Fruit fly (Drosophila melanogaster) whole organism, embryonic: ENCODE data around the gene Cnep1r2.
A peak's percentile ranks its signal among the peaks of the same experiment; 100 is the strongest.

Experiments
- CG10431 ChIP-seq: fragments of 200-800 bp; sonication (Bioruptor generic); optimal IDR thresholded peaks from 3 replicates; lab custom pipeline; 2018; ENCODE audit warnings: missing biosample characterization, mild to moderate bottlenecking, missing genetic modification characterization
- CG12299 ChIP-seq: fragments of 200-800 bp; sonication (Bioruptor generic); optimal IDR thresholded peaks from 2 replicates; lab custom pipeline; 2018; ENCODE audit warnings: missing biosample characterization, mild to moderate bottlenecking, missing genetic modification characterization
- CG12769 ChIP-seq: fragments of 200-800 bp; sonication (Bioruptor generic); optimal IDR thresholded peaks from 2 replicates; lab custom pipeline; 2019; ENCODE audit warnings: missing biosample characterization, mild to moderate bottlenecking, missing genetic modification characterization, moderate library complexity
- CG13894 ChIP-seq: fragments of 200-800 bp; sonication (Bioruptor generic); optimal IDR thresholded peaks from 3 replicates; lab custom pipeline; 2018; ENCODE audit warnings: missing biosample characterization, mild to moderate bottlenecking, missing genetic modification characterization, moderate library complexity
- CG14014 ChIP-seq: fragments of 200-800 bp; sonication (Bioruptor generic); IDR thresholded peaks from 2 replicates; pipeline ENCODE4 v1.3.6; 2022; ENCODE audit warnings: missing biosample characterization, missing genetic modification characterization
- CG2678 ChIP-seq: fragments of 200-800 bp; sonication (Bioruptor generic); optimal IDR thresholded peaks from 3 replicates; lab custom pipeline; 2019; ENCODE audit warnings: missing biosample characterization, mild to moderate bottlenecking, missing genetic modification characterization, moderate library complexity
- CG4360 ChIP-seq: fragments of 200-800 bp; sonication (Bioruptor generic); IDR thresholded peaks from 2 replicates; pipeline ENCODE4 v1.3.6; 2022; ENCODE audit warnings: missing biosample characterization, missing genetic modification characterization
- CG4617 ChIP-seq: fragments of 200-800 bp; sonication (Bioruptor generic); optimal IDR thresholded peaks from 3 replicates; lab custom pipeline; 2016; ENCODE audit warnings: missing biosample characterization, missing genetic modification characterization, borderline replicate concordance
- CG6175 ChIP-seq: fragments of 200-800 bp; sonication (Bioruptor generic); IDR thresholded peaks from 3 replicates; pipeline ENCODE4 v1.3.6; 2022; ENCODE audit warnings: missing biosample characterization, missing genetic modification characterization
- CG7556 ChIP-seq: fragments of 200-800 bp; sonication (Bioruptor generic); optimal IDR thresholded peaks from 2 replicates; lab custom pipeline; 2017; ENCODE audit warnings: missing biosample characterization, mild to moderate bottlenecking, missing genetic modification characterization
- CG7963 ChIP-seq: fragments of 200-800 bp; sonication (Bioruptor generic); IDR thresholded peaks from 3 replicates; pipeline ENCODE4 v1.3.6; 2022; ENCODE audit warnings: missing biosample characterization, missing genetic modification characterization; ENCODE audit not compliant: partially characterized antibody
- CG8089 ChIP-seq: fragments of 200-800 bp; sonication (Bioruptor generic); optimal IDR thresholded peaks from 3 replicates; lab custom pipeline; 2016; ENCODE audit warnings: missing biosample characterization, missing genetic modification characterization
- CG9817 ChIP-seq: fragments of 200-800 bp; sonication (Bioruptor generic); optimal IDR thresholded peaks from 2 replicates; lab custom pipeline; 2018; ENCODE audit warnings: missing biosample characterization, mild to moderate bottlenecking, missing genetic modification characterization, moderate library complexity
- CHES-1-like ChIP-seq: fragments of 200-800 bp; sonication (Bioruptor generic); optimal IDR thresholded peaks from 2 replicates; lab custom pipeline; 2016; ENCODE audit warnings: missing biosample characterization, missing genetic modification characterization
- CTCF ChIP-seq: fragments of 200-800 bp; sonication (Bioruptor generic); optimal IDR thresholded peaks from 2 replicates; lab custom pipeline; 2017; ENCODE audit warnings: missing biosample characterization, mild to moderate bottlenecking, missing genetic modification characterization, moderate library complexity
- D19A ChIP-seq: fragments of 200-800 bp; optimal IDR thresholded peaks from 3 replicates; lab custom pipeline; 2019; ENCODE audit warnings: missing biosample characterization, mild to moderate bottlenecking, missing genetic modification characterization, moderate library complexity
- Dip2 ChIP-seq: fragments of 200-800 bp; sonication (Bioruptor generic); IDR thresholded peaks from 2 replicates; pipeline ENCODE4 v1.3.6; 2022; ENCODE audit warnings: missing biosample characterization, missing genetic modification characterization
- Doc2 ChIP-seq: fragments of 200-800 bp; sonication (Bioruptor generic); IDR thresholded peaks from 2 replicates; pipeline ENCODE4 v1.3.6; 2022; ENCODE audit warnings: missing biosample characterization, missing genetic modification characterization
- Elba2 ChIP-seq: fragments of 200-800 bp; sonication (Bioruptor generic); optimal IDR thresholded peaks from 3 replicates; lab custom pipeline; 2016; ENCODE audit warnings: missing biosample characterization, missing genetic modification characterization
- Lhr ChIP-seq: fragments of 200-800 bp; sonication (Bioruptor generic); optimal IDR thresholded peaks from 3 replicates; lab custom pipeline; 2017; ENCODE audit warnings: mild to moderate bottlenecking, missing biosample characterization, missing genetic modification reagents, missing genetic modification characterization
- Med ChIP-seq: fragments of 200-800 bp; sonication (Bioruptor generic); peaks from one replicate; lab custom pipeline; 2016; ENCODE audit warnings: missing biosample characterization, missing genetic modification characterization, mild to moderate bottlenecking, inconsistent platforms, moderate library complexity
- NFAT ChIP-seq: fragments of 200-800 bp; sonication (Bioruptor generic); IDR thresholded peaks from 2 replicates; pipeline ENCODE4 v1.3.6; 2022; ENCODE audit warnings: missing biosample characterization, missing genetic modification characterization
- Scr ChIP-seq: fragments of 200-800 bp; sonication (Bioruptor generic); IDR thresholded peaks from 2 replicates; pipeline ENCODE4 v1.3.6; 2022; ENCODE audit warnings: missing biosample characterization, missing genetic modification characterization; ENCODE audit not compliant: partially characterized antibody
- Sry-δ ChIP-seq: fragments of 200-800 bp; sonication (Bioruptor generic); optimal IDR thresholded peaks from 2 replicates; lab custom pipeline; 2016; ENCODE audit warnings: missing biosample characterization, missing genetic modification characterization
- Tbp ChIP-seq: fragments of >200 bp; optimal IDR thresholded peaks from 2 replicates; lab custom pipeline; 2018; ENCODE audit warnings: missing biosample characterization, missing genetic modification characterization
- Trl ChIP-seq, 3 experiments: fragments of >200 bp in 2 of 3; fragments of 200-800 bp in 1 of 3; sonication (Bioruptor generic) in 1 of 3; optimal IDR thresholded peaks; 2 replicates in 1 of 3; 3 replicates in 2 of 3; lab custom pipeline; 2016 to 2017; ENCODE audit warnings: missing biosample characterization in 1 of 3, missing genetic modification characterization in 1 of 3
- YL-1 ChIP-seq: fragments of 200-800 bp; sonication (Bioruptor generic); optimal IDR thresholded peaks from 3 replicates; lab custom pipeline; 2017; ENCODE audit warnings: missing biosample characterization, mild to moderate bottlenecking, missing genetic modification characterization
- abd-A ChIP-seq: fragments of 200-800 bp; sonication (Bioruptor generic); optimal IDR thresholded peaks from 3 replicates; lab custom pipeline; 2019; ENCODE audit warnings: missing biosample characterization, mild to moderate bottlenecking, missing genetic modification characterization, moderate library complexity
- ato ChIP-seq: fragments of 200-800 bp; sonication (Bioruptor generic); IDR thresholded peaks from 2 replicates; pipeline ENCODE4 v1.3.6; 2022; ENCODE audit warnings: missing biosample characterization, missing genetic modification characterization; ENCODE audit not compliant: partially characterized antibody
- bab2 ChIP-seq: fragments of 200-800 bp; sonication (Bioruptor generic); optimal IDR thresholded peaks from 2 replicates; lab custom pipeline; 2016; ENCODE audit warnings: missing biosample characterization, missing genetic modification characterization
- cg ChIP-seq: fragments of 200-800 bp; sonication (Bioruptor generic); optimal IDR thresholded peaks from 3 replicates; lab custom pipeline; 2019; ENCODE audit warnings: missing biosample characterization, mild to moderate bottlenecking, missing genetic modification characterization, moderate library complexity
- chinmo ChIP-seq: fragments of 200-800 bp; sonication (Bioruptor generic); IDR thresholded peaks from 4 replicates; pipeline ENCODE4 v1.3.6; 2022; ENCODE audit warnings: missing biosample characterization, missing genetic modification characterization; ENCODE audit not compliant: partially characterized antibody
- cwo ChIP-seq: fragments of 200-800 bp; sonication (Bioruptor generic); optimal IDR thresholded peaks from 3 replicates; lab custom pipeline; 2017; ENCODE audit warnings: missing biosample characterization, missing genetic modification characterization, mild to moderate bottlenecking, moderate library complexity, missing genetic modification reagents
- eve ChIP-seq, 2 experiments: fragments of >200 bp; optimal IDR thresholded peaks; 2 replicates each; lab custom pipeline; 2017; ENCODE audit warnings: missing biosample characterization in 2 of 2, missing genetic modification characterization in 2 of 2
- exex ChIP-seq: fragments of 200-800 bp; sonication (Bioruptor generic); optimal IDR thresholded peaks from 4 replicates; lab custom pipeline; 2018; ENCODE audit warnings: missing biosample characterization, mild to moderate bottlenecking, missing genetic modification characterization, moderate library complexity
- fru ChIP-seq: fragments of >200 bp; optimal IDR thresholded peaks from 2 replicates; lab custom pipeline; 2017
- nom ChIP-seq: fragments of 200-800 bp; sonication (Bioruptor generic); optimal IDR thresholded peaks from 2 replicates; lab custom pipeline; 2017; ENCODE audit warnings: missing biosample characterization, missing genetic modification characterization, mild to moderate bottlenecking, moderate library complexity, missing genetic modification reagents
- pnt ChIP-seq: fragments of 200-800 bp; sonication (Bioruptor generic); optimal IDR thresholded peaks from 3 replicates; lab custom pipeline; 2016; ENCODE audit warnings: missing biosample characterization, missing genetic modification characterization
- psq ChIP-seq: fragments of 200-800 bp; sonication (Bioruptor generic); optimal IDR thresholded peaks from 2 replicates; lab custom pipeline; 2017; ENCODE audit warnings: missing biosample characterization, missing genetic modification characterization
- sisA ChIP-seq: fragments of 200-800 bp; sonication (Bioruptor generic); IDR thresholded peaks from 2 replicates; pipeline ENCODE4 v1.3.6; 2022; ENCODE audit warnings: missing biosample characterization, missing genetic modification characterization
- sqz ChIP-seq: fragments of 200-800 bp; sonication (Bioruptor generic); optimal IDR thresholded peaks from 3 replicates; lab custom pipeline; 2018; ENCODE audit warnings: missing biosample characterization, mild to moderate bottlenecking, missing genetic modification characterization
- sug ChIP-seq: fragments of 200-800 bp; optimal IDR thresholded peaks from 2 replicates; lab custom pipeline; 2019; ENCODE audit warnings: missing biosample characterization, mild to moderate bottlenecking, missing genetic modification characterization, moderate library complexity
- tll ChIP-seq, 2 experiments: fragments of 200-800 bp in 1 of 2; fragments of >200 bp in 1 of 2; sonication (Bioruptor generic) in 1 of 2; optimal IDR thresholded peaks; 2 replicates each; lab custom pipeline; 2017 to 2019; ENCODE audit warnings: missing biosample characterization in 2 of 2, missing genetic modification characterization in 2 of 2, mild to moderate bottlenecking in 1 of 2, moderate library complexity in 1 of 2
- tup ChIP-seq: fragments of 200-800 bp; sonication (Bioruptor generic); optimal IDR thresholded peaks from 2 replicates; lab custom pipeline; 2016; ENCODE audit warnings: missing biosample characterization, mild to moderate bottlenecking, missing genetic modification characterization, moderate library complexity
- tx ChIP-seq: fragments of 200-800 bp; sonication (Bioruptor generic); optimal IDR thresholded peaks from 2 replicates; lab custom pipeline; 2016; ENCODE audit warnings: missing biosample characterization, missing genetic modification characterization
- unpg ChIP-seq: fragments of 200-800 bp; sonication (Bioruptor generic); optimal IDR thresholded peaks from 3 replicates; lab custom pipeline; 2018; ENCODE audit warnings: missing biosample characterization, mild to moderate bottlenecking, missing genetic modification characterization, moderate library complexity

Gene Cnep1r2

dm6 chr3L:10675635-10676393 is 37.9 kb downstream of the Cnep1r2 start (continued):
- TF ChIP-seq CG4360, result peak; percentile 51; the same call in 1 of the 2 replicates

DNA sequence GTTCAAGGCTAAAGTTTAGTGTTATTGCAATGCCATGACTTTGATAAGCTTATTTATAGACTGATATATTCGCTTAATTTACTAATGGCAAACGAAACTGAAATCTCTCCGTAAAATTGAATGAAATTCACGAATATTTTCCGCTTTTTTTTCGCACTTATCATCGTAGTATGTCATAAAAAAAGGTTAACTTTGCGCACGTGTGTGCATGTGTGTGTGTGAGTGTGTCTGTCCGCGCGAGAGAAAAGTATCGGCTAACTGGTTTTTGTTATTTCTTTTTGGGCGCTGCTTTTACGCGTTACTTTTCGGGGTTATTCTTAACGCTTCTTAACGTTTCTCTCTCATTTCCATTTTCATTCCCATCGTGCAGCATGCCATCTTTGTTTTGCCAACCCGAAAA is 39.9 kb downstream of the Cnep1r2 start:
- TF ChIP-seq tll (GFP tag; optimal IDR thresholded peaks at IDR 0.05; lab: Kevin White, UChicago) (peak in 1 of 2 experiments; percentile 17), CG14014 (no peak), ato (GFP tag; lab: Robert Waterston, UW) (no peak), CG13894 (peak; percentile 4), abd-A (tag; lab: Kevin White, UChicago) (peak; percentile 22), CG12769 (tag; lab: Kevin White, UChicago) (peak; percentile 33), chinmo (GFP tag; lab: Robert Waterston, UW) (peak; percentile 81; the same call in 1 of the 4 replicates), cg (GFP tag; lab: Kevin White, UChicago) (peak; percentile 54), YL-1 (GFP tag; lab: Kevin White, UChicago) (no peak), Scr (GFP tag; lab: Robert Waterston, UW) (0 out of 2 replicates have a peak, but pooled peaks have one; percentile 11), Tbp (no peak), Trl (optimal IDR thresholded peaks at IDR 0.05; lab: Kevin White, UChicago) (peak in 1 of 2 experiments; percentile 4), Trl (GFP tag; optimal IDR thresholded peaks at IDR 0.05; lab: Kevin White, UChicago) (no peak), exex (peak; percentile 5), sqz (GFP tag; lab: Kevin White, UChicago) (peak; percentile 47), fru (lab: Kevin White, UChicago) (no peak), cwo (peak; percentile 42), psq (GFP tag; lab: Kevin White, UChicago) (peak; percentile 9)

dm6 chr3L:10678545-10679067 is 40.7 kb downstream of the Cnep1r2 start:
- TF ChIP-seq CG9817 (tag; lab: Kevin White, UChicago), result peak; percentile 95
- peak; percentile 96 for TF ChIP-seq CG12299 (tag; lab: Kevin White, UChicago)
- peak; percentile 33 for TF ChIP-seq CTCF (GFP tag; lab: Kevin White, UChicago)
- TF ChIP-seq Sry-δ (GFP tag; lab: Kevin White, UChicago), result peak; percentile 46
- TF ChIP-seq CG4617 (GFP tag; lab: Kevin White, UChicago), result peak; percentile 39
- peak; percentile 99 for TF ChIP-seq CG7556
- peak in 1 of 2 experiments; percentile 94 for TF ChIP-seq eve (GFP tag; optimal IDR thresholded peaks at IDR 0.05; lab: Kevin White, UChicago)
- peak; percentile 84 for TF ChIP-seq tx (GFP tag; lab: Kevin White, UChicago)
- TF ChIP-seq D19A (tag; lab: Kevin White, UChicago), result peak; percentile 93
- TF ChIP-seq sug (tag; lab: Kevin White, UChicago), result peak; percentile 91
- peak; percentile 62 for TF ChIP-seq tup (GFP tag; lab: Kevin White, UChicago)
- peak; percentile 81 for TF ChIP-seq NFAT (GFP tag; lab: Robert Waterston, UW)
- TF ChIP-seq Elba2 (GFP tag; lab: Kevin White, UChicago), result peak; percentile 35
- TF ChIP-seq CG8089 (GFP tag; lab: Kevin White, UChicago), result peak; percentile 76
- no peak; the same call in 1 of the 2 replicates for TF ChIP-seq Dip2 (GFP tag; lab: Robert Waterston, UW)
- peak; percentile 91 for TF ChIP-seq sisA (GFP tag; lab: Robert Waterston, UW)
- peak; percentile 80 for TF ChIP-seq Lhr (GFP tag; lab: Kevin White, UChicago)
- TF ChIP-seq CG10431 (GFP tag; lab: Kevin White, UChicago), result peak; percentile 92
- no peak for TF ChIP-seq Doc2 (GFP tag; lab: Robert Waterston, UW)
- TF ChIP-seq CG2678, result peak; percentile 98
- peak; percentile 96 for TF ChIP-seq unpg (GFP tag; lab: Kevin White, UChicago)
- no peak for TF ChIP-seq CG7963 (GFP tag; lab: Robert Waterston, UW)
- TF ChIP-seq Med (GFP tag; lab: Kevin White, UChicago), result peak; percentile 95
- peak; percentile 91 for TF ChIP-seq pnt
- peak; percentile 90 for TF ChIP-seq CHES-1-like (GFP tag; lab: Kevin White, UChicago)
- TF ChIP-seq nom (GFP tag; lab: Kevin White, UChicago), result peak; percentile 78
- peak; percentile 88 for TF ChIP-seq bab2
- TF ChIP-seq CG6175 (GFP tag; lab: Robert Waterston, UW), result peak; percentile 79; the same call in 2 of the 3 replicates
